Fruit fly (Drosophila melanogaster): Measurements from ENCODE around the gene tut.

dm6 chr3L:8177795-8178564 lies 32.6 kb downstream of the tut start, which contains the start of gene Nmt:
- TF ChIP-seq pad (GFP tag; optimal IDR thresholded peaks at IDR 0.05) (no peak), Clk (GFP tag; optimal IDR thresholded peaks at IDR 0.05) (no peak), kay (GFP tag; ENCODE audit: borderline replicate concordance) (no peak), ovo (GFP tag; optimal IDR thresholded peaks at IDR 0.05) (no peak), CG33017 (tag; optimal IDR thresholded peaks at IDR 0.05) (peak; percentile 32), CG7101 (tag; optimal IDR thresholded peaks at IDR 0.05) (peak; percentile 14), CG12768 (GFP tag; optimal IDR thresholded peaks at IDR 0.05) (no peak), bab1 (GFP tag; optimal IDR thresholded peaks at IDR 0.05) (no peak)

All from whole organism, adult.